Fruit fly (Drosophila melanogaster) whole organism, adult: Measurements from ENCODE around the gene t-Grip91.

Experiments
- CG12768 ChIP-seq: fragments of 200-800 bp; sonication (Bioruptor generic); optimal IDR thresholded peaks from 2 replicates; lab custom pipeline; 2017; ENCODE audit warnings: missing biosample characterization, missing genetic modification characterization, mild to moderate bottlenecking, moderate library complexity, missing genetic modification reagents
- bab1 ChIP-seq: fragments of 200-800 bp; sonication (Bioruptor generic); optimal IDR thresholded peaks from 3 replicates; lab custom pipeline; 2019; ENCODE audit warnings: missing biosample characterization, mild to moderate bottlenecking, missing genetic modification characterization, moderate library complexity
- pad ChIP-seq: fragments of 200-800 bp; sonication (Bioruptor generic); optimal IDR thresholded peaks from 3 replicates; lab custom pipeline; 2017; ENCODE audit warnings: missing biosample characterization, missing genetic modification characterization, mild to moderate bottlenecking, moderate library complexity, missing genetic modification reagents

- TF ChIP-seq pad (GFP tag; lab: Kevin White, UChicago) (no peak), CG12768 (GFP tag; lab: Kevin White, UChicago) (no peak), bab1 (GFP tag; lab: Kevin White, UChicago) (no peak)
Measured at dm6 chr2L:15773013-15773412, 10.9 kb upstream of the t-Grip91 start, which contains the start of gene CG31826.
